Worm (Caenorhabditis elegans) whole organism, dauer: ENCODE measurements around the gene sto-2.

Experiments
- unc-62 ChIP-seq: sonication (generic microtip); optimal IDR thresholded peaks from 2 replicates; lab custom pipeline; 2017; ENCODE audit warnings: missing biosample characterization, missing genetic modification reagents, missing genetic modification characterization

The sto-2 gene

DNA sequence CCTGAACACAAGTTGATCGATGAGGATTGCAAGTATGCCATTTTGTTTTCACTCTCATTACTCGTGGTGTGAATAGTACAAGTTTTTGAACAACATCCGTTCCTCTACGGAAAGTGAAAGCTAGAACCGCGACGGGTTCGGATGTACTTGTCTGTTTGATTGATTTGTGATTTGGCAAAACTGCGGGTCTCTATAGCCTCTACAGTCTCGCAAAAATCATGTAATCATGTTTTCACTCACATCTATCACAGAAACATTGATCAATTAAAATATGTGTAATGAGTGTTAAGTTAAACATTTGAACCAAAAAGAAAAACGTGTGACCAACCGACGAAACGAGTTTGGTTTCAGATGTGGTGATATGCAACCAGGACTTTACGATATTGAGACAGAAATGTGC is 16.2 kb upstream of the sto-2 start:
- TF ChIP-seq unc-62, result no peak

DNA sequence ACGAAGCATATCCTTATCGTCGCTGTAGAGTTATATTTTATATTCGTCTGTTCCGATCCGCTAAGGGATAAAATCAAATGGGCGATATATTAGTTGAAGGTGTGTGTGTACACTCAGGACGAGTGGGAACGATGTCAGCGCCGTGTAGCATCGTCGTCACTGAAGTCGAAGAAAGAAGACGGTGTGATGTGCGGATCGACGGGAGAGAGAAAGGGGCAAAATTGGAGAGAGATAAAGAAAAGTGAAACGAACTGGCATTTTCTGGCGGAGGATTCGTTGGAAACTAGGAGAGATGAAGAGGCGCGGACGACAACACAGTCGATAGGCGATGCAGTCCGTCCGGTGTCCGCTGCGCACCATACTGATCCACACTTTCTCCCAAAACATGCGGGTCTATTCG is 14.8 kb upstream of the sto-2 start, which contains the start of gene C26B9.3:
Gene C26B9.3, plus strand, starts transcription at position 343 of the 400 bp plus-strand sequence.
- no peak for TF ChIP-seq unc-62

DNA sequence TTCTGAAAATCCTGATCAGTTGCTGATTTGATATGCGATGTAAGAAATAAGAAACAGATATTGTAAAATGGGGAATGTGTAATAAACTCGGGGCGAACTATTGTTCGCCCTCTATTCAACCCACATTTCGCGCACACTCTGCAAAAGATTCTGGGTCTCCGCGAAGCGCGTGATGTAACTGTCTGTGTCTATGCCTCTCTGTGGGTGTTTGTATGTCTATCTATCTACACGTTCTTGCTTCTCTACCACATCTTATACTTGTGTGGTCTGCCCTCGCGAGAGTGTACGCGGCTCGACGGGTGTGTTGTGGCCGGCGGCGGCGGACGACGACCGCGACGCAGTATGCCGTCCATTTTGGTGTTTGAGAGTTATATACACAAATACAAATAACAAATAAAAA is 13.3 kb upstream of the sto-2 start:
- TF ChIP-seq unc-62, result no peak

DNA sequence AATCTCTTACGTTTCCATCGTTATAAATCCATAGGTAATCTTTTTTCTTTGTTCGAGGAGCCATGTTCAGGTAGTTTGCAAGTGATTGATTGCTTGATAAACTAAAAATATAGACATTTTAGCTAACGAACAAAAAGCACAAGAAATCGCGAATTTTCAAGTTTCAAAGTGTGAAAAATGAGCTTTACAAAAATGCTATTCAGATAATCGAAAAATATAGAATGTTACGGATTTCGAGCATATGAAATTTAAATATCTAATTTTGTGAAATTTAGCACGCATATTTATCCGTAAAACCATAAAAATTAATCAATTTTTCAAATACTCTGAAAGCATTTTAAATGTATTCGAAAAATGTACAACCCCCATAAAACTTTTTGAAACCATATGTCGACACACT is 12.2 kb upstream of the sto-2 start, which contains the start of gene C26B9.6:
Gene C26B9.6, minus strand, starts transcription at position 101 of the 400 bp plus-strand sequence.
- TF ChIP-seq unc-62, result no peak

DNA sequence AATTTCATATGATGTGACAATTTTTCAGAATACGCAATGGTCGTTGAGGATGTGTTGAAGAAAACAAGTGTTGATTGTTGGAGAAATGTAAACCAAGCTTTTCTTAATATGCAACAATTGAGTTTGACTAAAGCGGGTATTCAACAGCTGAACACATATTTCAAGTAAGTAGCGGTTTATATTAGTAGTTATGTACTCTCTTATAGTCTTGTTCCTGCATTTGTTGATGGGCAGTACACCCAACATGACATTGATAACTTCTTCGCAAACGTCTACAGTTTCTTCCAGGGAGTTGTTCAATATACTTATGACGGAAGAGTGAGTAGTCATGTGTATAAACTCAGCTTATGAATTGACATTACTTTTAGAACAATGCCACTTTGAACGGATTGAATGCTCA is 7.6 kb upstream of the sto-2 start:
- TF ChIP-seq unc-62, result no peak

DNA sequence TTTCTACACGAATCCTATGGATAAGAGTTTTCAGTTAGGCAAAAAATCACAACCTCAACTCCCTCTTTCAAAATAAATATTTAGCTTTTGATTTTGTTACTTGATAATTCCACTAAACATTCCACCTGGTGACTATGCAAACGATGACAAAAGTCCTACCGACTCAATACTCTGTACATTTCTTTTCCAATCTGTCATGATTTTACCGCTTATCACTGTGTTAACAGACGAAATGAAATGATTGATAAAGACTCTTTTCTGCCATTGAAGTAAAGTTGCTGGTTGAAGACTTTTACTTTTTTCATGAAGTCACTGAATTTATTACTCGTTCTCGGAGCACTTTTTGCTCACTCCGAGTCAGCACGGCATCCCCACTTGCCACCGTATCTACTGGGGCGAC is 6.0 kb upstream of the sto-2 start, which contains the start of gene C26B9.5:
Gene C26B9.5, plus strand, starts transcription at position 244 of the 400 bp plus-strand sequence.
- no peak for TF ChIP-seq unc-62

DNA sequence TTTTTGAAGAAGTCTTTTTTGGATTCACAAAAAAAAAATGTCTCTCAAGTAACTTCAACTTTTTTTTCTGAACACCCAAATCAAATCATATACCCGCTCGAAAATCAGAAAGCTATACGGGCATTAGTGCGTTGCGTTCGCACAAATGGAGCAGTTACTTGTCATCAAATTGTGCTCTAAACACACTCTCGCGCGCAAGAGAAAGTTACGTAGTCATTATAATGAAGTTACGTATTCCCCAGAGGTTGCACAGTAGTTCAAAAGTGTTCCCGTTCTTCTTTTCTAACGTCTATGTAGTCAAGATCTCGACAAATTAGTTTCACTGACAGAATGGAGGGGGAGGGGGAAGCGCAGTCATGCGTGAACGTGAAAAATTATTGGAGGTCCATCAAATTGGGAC is 1.6 kb downstream of the sto-2 start:
- TF ChIP-seq unc-62, result no peak

DNA sequence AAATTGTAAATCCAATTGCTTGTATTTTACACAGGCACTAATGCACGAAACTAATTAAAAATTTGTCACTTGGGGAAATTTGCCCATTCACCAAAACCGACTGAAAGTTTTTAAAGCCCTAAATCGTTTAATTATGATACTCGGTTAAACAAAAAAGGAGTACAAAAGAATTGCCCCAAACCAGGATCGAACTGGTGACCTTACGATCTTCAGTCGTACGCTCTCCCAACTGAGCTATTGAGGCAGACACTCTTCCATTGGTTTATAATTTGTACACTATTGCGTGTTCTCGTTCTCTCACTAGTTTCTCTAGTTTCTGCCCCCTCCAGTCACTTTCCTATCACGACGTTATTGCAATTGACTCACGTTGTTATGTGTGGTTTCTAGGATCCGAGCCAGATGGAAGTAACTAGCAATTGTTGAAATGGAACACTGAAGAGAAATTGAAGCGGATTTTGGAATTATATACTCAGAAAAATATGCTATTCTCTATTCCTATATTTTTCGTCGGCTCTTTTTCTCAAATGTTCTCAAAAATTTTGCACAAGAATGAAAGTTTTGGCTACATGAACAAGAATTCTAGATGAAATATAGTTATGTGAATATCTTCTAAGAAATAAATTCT is 3.9 kb downstream of the sto-2 start:
- TF ChIP-seq unc-62, result no peak

DNA sequence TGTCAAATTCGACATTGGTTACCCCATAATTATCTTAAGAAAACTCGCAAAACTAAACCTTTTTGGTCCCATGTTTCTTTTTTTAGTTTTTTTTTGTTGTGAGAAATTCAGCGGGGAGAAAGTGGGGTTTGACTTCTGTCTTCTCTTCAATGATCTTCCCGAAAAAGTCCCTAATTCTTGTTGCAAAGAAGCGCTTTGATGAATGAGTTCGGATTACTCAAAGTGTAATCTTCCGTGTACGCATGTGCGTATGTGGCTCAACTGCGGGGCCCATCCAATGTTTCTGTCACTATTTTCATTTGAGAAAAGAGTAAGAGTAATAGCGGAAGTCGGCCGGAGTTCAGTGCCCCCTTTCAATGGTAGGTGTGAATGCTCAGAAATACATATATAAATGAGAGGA is 12.0 kb downstream of the sto-2 start:
- no peak for TF ChIP-seq unc-62

DNA sequence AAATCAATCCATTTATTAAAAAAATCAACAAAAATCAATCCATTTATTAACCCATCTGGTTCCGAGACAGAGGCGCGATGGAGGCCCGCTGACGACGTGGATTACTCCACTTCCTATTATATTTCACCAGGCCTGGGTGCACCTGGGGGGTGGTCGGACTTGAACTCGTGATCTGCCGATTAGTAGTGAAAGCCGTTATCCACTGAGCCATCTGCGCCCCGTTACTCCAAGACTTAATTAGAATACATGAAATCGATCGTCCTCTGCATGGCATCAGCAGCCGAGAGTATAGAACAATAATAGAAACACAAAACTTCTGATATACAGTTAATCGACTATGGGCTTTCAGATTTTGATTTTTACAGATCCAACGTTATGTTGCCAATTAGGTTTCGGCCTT is 13.6 kb downstream of the sto-2 start:
- TF ChIP-seq unc-62, result no peak

DNA sequence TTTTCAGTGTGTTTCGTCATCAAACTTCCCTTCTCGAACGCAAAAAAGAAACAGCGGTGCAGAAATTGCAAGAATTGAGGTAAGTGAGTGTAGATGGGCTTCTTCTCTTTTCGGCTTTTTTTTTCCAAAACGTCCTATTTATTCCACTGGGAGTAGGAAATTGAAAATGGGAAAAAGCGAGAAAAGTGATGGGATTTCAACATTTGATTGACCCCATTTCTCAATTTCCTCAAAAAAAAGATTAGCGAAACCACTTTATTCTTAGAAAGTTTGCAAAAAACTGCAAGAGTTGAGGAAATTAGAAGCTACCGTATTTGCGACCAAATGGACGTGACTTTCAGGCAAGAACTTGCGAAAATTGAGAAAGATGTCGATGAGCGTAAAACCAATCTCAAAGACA is 19.7 kb downstream of the sto-2 start, which contains the start of gene ags-3:
Gene ags-3, minus strand, starts transcription at position 101 of the 400 bp plus-strand sequence.
- TF ChIP-seq unc-62, result no peak

DNA sequence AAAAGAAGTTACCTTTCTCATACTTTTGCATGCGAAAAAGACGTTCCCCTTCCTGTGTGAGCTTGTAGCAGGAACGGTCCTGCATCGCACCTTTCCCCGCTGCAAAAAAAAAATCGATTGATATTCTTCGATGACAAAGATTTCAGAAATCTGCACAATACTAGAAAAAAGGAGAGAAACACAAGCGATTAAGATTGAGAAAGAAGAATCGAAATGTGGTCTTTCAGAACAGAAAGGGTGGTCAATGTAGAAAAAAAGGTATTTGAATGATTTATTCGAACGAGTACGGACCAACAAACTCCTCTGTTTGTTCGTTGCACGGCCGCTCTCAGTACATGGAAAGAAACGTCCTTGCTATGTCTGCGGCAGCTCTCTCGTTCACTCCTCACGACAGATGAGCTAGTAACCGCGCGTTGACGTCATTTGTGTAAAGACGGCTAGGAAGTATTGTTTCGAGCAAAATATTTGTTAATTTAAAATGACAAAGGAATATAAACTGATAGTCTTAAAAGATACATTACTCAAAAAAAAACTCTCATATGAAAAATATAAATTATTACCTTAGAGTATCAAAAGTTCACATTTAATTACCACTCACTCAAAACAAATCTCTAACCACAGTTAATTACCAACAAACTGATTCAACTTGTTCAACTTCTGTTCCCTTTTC is 25.1 kb downstream of the sto-2 start, which contains the start of gene ift-81:
Gene ift-81, plus strand, starts transcription at position 620 of the 670 bp plus-strand sequence.
- TF ChIP-seq unc-62, result no peak

DNA sequence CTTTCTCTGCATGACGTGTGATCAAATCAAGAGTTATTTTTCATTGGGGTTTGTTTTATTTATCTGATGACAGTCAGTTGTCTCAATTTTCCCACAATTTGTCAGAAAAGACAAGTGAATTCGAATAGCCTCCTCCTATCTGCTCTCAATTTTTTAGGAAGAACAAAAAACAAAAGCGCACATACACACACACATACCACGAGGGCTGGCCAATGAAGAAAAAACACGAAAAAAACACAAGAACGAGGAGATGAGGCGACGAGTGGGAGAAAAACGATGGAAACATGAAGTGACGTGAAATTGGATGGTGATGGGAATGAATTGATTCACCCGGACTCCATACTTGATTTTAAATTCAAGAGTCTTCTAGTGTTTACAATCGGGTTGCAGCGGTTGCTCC is 29.3 kb downstream of the sto-2 start:
- no peak for TF ChIP-seq unc-62

DNA sequence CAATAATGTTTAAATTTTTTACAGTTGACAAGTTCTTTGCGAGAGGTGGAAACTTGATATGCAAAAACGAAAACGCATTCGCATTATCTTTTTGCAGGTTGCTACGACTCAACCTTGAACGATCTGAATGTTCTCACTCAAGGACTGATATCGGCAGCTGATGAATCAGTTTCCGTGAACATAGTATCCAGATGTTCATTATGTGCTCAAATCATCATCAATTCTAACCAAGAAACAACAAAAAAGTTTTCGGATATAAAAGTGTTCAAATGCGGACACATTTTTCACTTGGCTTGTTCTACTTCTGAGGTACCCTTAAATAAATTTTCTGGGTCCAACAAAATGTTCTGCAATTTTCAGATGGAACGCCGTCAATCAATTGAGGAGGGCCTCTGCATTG is 34.1 kb downstream of the sto-2 start:
- TF ChIP-seq unc-62, result no peak

DNA sequence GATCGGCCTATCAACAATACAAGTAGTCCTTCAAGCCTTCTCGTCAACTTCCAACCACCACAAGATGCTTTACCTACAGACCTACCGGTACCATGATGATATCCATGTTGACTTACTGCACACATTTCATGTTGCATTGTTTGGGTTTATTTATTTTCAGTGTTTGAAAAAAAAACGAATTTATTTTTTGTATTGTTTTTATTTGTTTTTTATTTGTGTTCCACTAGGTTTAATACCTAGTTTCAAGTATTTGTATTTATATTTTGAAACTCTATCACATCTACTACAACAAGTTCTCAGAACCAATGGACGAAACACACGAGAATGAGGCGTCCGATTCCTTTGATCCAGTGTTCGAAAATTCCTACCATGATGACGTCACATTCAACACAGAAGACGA is 39.7 kb downstream of the sto-2 start, which contains the start of gene vps-41:
Gene vps-41, plus strand, starts transcription at position 301 of the 400 bp plus-strand sequence.
- no peak for TF ChIP-seq unc-62

DNA sequence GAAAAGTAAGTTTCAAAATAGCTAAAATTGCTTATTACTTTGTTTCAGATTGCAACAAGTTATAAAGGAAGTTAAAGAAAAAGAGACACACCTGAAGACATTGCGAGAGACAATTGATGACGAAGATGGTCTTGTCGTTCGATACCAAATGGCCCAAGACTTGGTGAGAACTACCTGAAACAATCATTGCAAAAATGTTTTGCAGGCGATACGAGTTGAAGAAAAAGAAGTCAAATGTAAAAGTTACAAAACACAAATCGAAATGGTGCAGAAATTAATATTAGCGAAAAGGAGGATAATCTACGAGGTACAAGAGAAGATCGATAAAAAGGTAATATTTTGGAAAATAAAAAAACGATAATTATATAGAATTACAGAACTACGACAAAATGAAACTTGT is 43.5 kb downstream of the sto-2 start, which contains the start of gene rga-8:
Gene rga-8, minus strand, starts transcription at position 101 of the 400 bp plus-strand sequence.
- TF ChIP-seq unc-62, result no peak

DNA sequence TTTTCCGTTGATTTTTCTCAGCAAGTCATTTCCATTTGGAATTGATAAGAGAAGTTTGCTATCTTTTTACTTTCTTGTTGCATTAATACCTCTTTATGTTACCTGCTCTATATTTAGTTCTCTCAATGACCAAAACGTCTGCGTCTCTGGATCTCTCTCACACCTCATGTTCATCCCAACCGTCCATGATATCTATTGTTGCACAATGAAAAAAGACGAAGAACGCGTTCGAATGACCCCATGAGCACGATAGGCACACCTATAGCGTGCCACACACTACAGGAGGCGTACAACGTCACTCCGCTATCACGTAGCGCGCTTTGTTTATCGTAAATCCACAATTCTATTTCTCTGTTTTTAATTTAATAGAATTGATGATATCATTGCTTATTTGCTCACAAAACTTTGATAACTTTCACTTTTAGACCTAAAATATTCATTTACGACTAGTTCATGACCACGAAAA is 44.0 kb downstream of the sto-2 start, which contains the start of gene Y34B4A.2:
Gene Y34B4A.2, plus strand, starts transcription at position 328 of the 466 bp plus-strand sequence.
- TF ChIP-seq unc-62, result no peak

DNA sequence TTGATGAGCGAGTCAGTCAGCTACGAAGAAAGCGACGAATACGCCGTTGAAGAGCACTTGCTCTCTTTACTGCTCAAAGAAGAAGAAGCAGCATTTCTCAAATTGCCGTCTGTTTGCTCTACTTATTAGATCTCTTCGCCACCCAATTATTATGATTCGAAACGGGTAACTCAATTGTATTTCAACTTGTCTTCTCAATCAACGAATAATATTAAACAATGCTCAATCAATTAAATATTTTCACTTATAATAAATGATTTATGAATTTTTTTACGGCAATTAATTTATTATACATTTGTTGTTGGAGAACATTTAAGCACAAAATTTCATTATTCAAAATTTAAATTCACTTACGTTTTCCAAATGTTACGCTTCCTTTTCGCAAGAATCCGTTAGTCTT is 44.9 kb downstream of the sto-2 start:
- TF ChIP-seq unc-62, result no peak
